Worm (Caenorhabditis elegans) whole organism, L1 larva: ENCODE data around the gene rbm-42.

Source experiments
- C16A3.4 ChIP-seq: fragments of 150-350 bp; optimal IDR thresholded peaks from 2 replicates; lab custom pipeline; 2014; ENCODE audit warnings: missing biosample characterization, missing genetic modification characterization
- C34B4.2 ChIP-seq: sonication (generic microtip); optimal IDR thresholded peaks from 2 replicates; lab custom pipeline; 2017; ENCODE audit warnings: mild to moderate bottlenecking, missing genetic modification characterization, missing compliant biosample characterization
- aly-2 ChIP-seq: fragments of 150-350 bp; optimal IDR thresholded peaks from 2 replicates; lab custom pipeline; 2014; ENCODE audit warnings: missing biosample characterization, missing genetic modification characterization
- ceh-8 ChIP-seq: fragments of 200-800 bp; sonication (Bioruptor generic); optimal IDR thresholded peaks from 2 replicates; lab custom pipeline; 2018; ENCODE audit warnings: mild to moderate bottlenecking, missing genetic modification characterization, moderate library complexity, missing compliant biosample characterization
- ceh-88 ChIP-seq: fragments of 200-800 bp; sonication (Bioruptor generic); IDR thresholded peaks from 2 replicates; pipeline ENCODE4 v1.3.6; 2022; ENCODE audit warnings: missing genetic modification characterization, missing compliant biosample characterization
- ceh-90 ChIP-seq: sonication (generic microtip); optimal IDR thresholded peaks from 2 replicates; lab custom pipeline; 2016; ENCODE audit warnings: missing genetic modification characterization, missing compliant biosample characterization
- ces-1 ChIP-seq: fragments of 150-350 bp; optimal IDR thresholded peaks from 2 replicates; lab custom pipeline; 2014; ENCODE audit warnings: missing biosample characterization, missing genetic modification reagents, missing genetic modification characterization
- dpl-1 ChIP-seq, 3 experiments: fragments of 150-350 bp in 2 of 3; sonication (generic microtip) in 1 of 3; optimal IDR thresholded peaks; 2 replicates each; lab custom pipeline; 2014 to 2017; ENCODE audit warnings: missing biosample characterization in 3 of 3, missing genetic modification characterization in 3 of 3, missing genetic modification reagents in 3 of 3
- efl-1 ChIP-seq, 4 experiments: fragments of 150-350 bp; optimal IDR thresholded peaks in 3 of 4; peaks in 1 of 4; 1 replicate in 1 of 4; 2 replicates in 3 of 4; lab custom pipeline; 2014; ENCODE audit warnings: missing biosample characterization in 2 of 4, missing genetic modification characterization in 2 of 4, missing genetic modification reagents in 2 of 4
- egl-13 ChIP-seq: sonication (generic microtip); optimal IDR thresholded peaks from 2 replicates; lab custom pipeline; 2016; ENCODE audit warnings: missing genotype, missing genetic modification reagents, missing genetic modification characterization, missing compliant biosample characterization
- egl-27 ChIP-seq, 2 experiments: fragments of 150-350 bp in 1 of 2; sonication (generic microtip); optimal IDR thresholded peaks; 3 replicates each; lab custom pipeline; 2017 to 2018; ENCODE audit warnings: missing biosample characterization in 2 of 2, missing genetic modification characterization in 2 of 2, missing genetic modification reagents in 2 of 2
- fkh-4 ChIP-seq: sonication (generic microtip); optimal IDR thresholded peaks from 2 replicates; lab custom pipeline; 2016; ENCODE audit warnings: missing compliant biosample characterization, missing genetic modification characterization, borderline replicate concordance
- fos-1 ChIP-seq: fragments of 150-350 bp; optimal IDR thresholded peaks from 2 replicates; lab custom pipeline; 2014; ENCODE audit warnings: missing biosample characterization, missing genetic modification characterization
- grh-1 ChIP-seq: fragments of 200-800 bp; sonication (Bioruptor generic); IDR thresholded peaks from 2 replicates; pipeline ENCODE4 v1.3.6; 2022; ENCODE audit warnings: missing genetic modification reagents, missing genetic modification characterization, missing compliant biosample characterization
- hlh-17 ChIP-seq: fragments of 200-800 bp; sonication (Bioruptor generic); optimal IDR thresholded peaks from 2 replicates; lab custom pipeline; 2018; ENCODE audit warnings: missing genetic modification characterization, mild to moderate bottlenecking, missing compliant biosample characterization, moderate library complexity, borderline replicate concordance
- hlh-4 ChIP-seq: sonication (generic microtip); optimal IDR thresholded peaks from 2 replicates; lab custom pipeline; 2016; ENCODE audit warnings: mild to moderate bottlenecking, missing genetic modification characterization, missing compliant biosample characterization
- isw-1 ChIP-seq: fragments of 200-800 bp; sonication (Bioruptor generic); IDR thresholded peaks from 2 replicates; pipeline ENCODE4 v1.3.6; 2022; ENCODE audit warnings: missing genetic modification characterization, missing compliant biosample characterization
- jun-1 ChIP-seq: fragments of 150-350 bp; optimal IDR thresholded peaks from 2 replicates; lab custom pipeline; 2014; ENCODE audit warnings: missing biosample characterization, missing genetic modification reagents, missing genetic modification characterization
- lin-13 ChIP-seq: fragments of 150-350 bp; optimal IDR thresholded peaks from 2 replicates; lab custom pipeline; 2014; ENCODE audit warnings: missing biosample characterization, missing genetic modification reagents, missing genetic modification characterization
- lin-35 ChIP-seq, 2 experiments: fragments of 150-350 bp; optimal IDR thresholded peaks; 2 replicates each; lab custom pipeline; 2014; ENCODE audit warnings: missing biosample characterization in 2 of 2, missing genetic modification characterization in 2 of 2, missing genetic modification reagents in 2 of 2
- mab-9 ChIP-seq: fragments of 200-800 bp; sonication (Bioruptor generic); IDR thresholded peaks from 2 replicates; pipeline ENCODE4 v1.3.6; 2022; ENCODE audit warnings: missing genetic modification reagents, missing genetic modification characterization, missing compliant biosample characterization
- nhr-12 ChIP-seq: sonication (generic microtip); optimal IDR thresholded peaks from 2 replicates; lab custom pipeline; 2017; ENCODE audit warnings: missing biosample characterization, missing genetic modification characterization
- nhr-19 ChIP-seq: fragments of 200-800 bp; sonication (Bioruptor generic); conservative IDR thresholded peaks from 2 replicates; pipeline ENCODE4 v1.3.6; 2022; ENCODE audit warnings: missing genetic modification characterization, missing compliant biosample characterization
- nhr-20 ChIP-seq: sonication (generic microtip); optimal IDR thresholded peaks from 2 replicates; lab custom pipeline; 2016; ENCODE audit warnings: mild to moderate bottlenecking, missing genetic modification characterization, missing compliant biosample characterization
- nhr-28 ChIP-seq: fragments of 150-350 bp; optimal IDR thresholded peaks from 2 replicates; lab custom pipeline; 2014; ENCODE audit warnings: missing biosample characterization, missing genetic modification characterization
- nhr-71 ChIP-seq: sonication (generic microtip); optimal IDR thresholded peaks from 2 replicates; lab custom pipeline; 2016; ENCODE audit warnings: mild to moderate bottlenecking, missing genetic modification characterization, moderate library complexity, missing compliant biosample characterization
- nhr-76 ChIP-seq: sonication (generic microtip); optimal IDR thresholded peaks from 2 replicates; lab custom pipeline; 2017; ENCODE audit warnings: missing biosample characterization, missing genetic modification characterization
- nhr-84 ChIP-seq: sonication (generic microtip); optimal IDR thresholded peaks from 2 replicates; lab custom pipeline; 2017; ENCODE audit warnings: missing biosample characterization, missing genetic modification characterization
- nhr-85 ChIP-seq: sonication (generic microtip); peaks from one replicate; lab custom pipeline; 2016; ENCODE audit warnings: missing genetic modification characterization, inconsistent platforms, missing compliant biosample characterization
- pag-3 ChIP-seq: sonication (generic microtip); optimal IDR thresholded peaks from 2 replicates; lab custom pipeline; 2017; ENCODE audit warnings: missing genetic modification characterization, mild to moderate bottlenecking, missing compliant biosample characterization, antibody characterized with exemption, borderline replicate concordance; ENCODE audit not compliant: insufficient read depth
- sox-4 ChIP-seq: sonication (generic microtip); optimal IDR thresholded peaks from 2 replicates; lab custom pipeline; 2016; ENCODE audit warnings: missing genetic modification characterization, missing compliant biosample characterization
- sptf-1 ChIP-seq: fragments of 150-350 bp; optimal IDR thresholded peaks from 2 replicates; lab custom pipeline; 2014; ENCODE audit warnings: missing biosample characterization, missing genetic modification characterization
- sup-37 ChIP-seq: fragments of 200-800 bp; sonication (Bioruptor generic); optimal IDR thresholded peaks from 2 replicates; lab custom pipeline; 2018; ENCODE audit warnings: mild to moderate bottlenecking, missing genetic modification characterization, missing compliant biosample characterization
- swsn-7 ChIP-seq: sonication (generic microtip); optimal IDR thresholded peaks from 2 replicates; lab custom pipeline; 2016; ENCODE audit warnings: missing genetic modification characterization, missing compliant biosample characterization
- tlp-1 ChIP-seq: fragments of 150-350 bp; optimal IDR thresholded peaks from 2 replicates; lab custom pipeline; 2014; ENCODE audit warnings: missing biosample characterization, missing genetic modification characterization
- unc-86 ChIP-seq: sonication (generic microtip); optimal IDR thresholded peaks from 2 replicates; lab custom pipeline; 2016; ENCODE audit warnings: missing genetic modification characterization, missing compliant biosample characterization
- vab-15 ChIP-seq: sonication (generic microtip); optimal IDR thresholded peaks from 2 replicates; lab custom pipeline; 2017; ENCODE audit warnings: missing genotype, mild to moderate bottlenecking, missing genetic modification characterization, missing compliant biosample characterization
- zag-1 ChIP-seq: fragments of 150-350 bp; optimal IDR thresholded peaks from 2 replicates; lab custom pipeline; 2014; ENCODE audit warnings: missing biosample characterization, missing genetic modification characterization
- zip-4 ChIP-seq: fragments of 200-800 bp; sonication (Bioruptor generic); optimal IDR thresholded peaks from 2 replicates; lab custom pipeline; 2018; ENCODE audit warnings: mild to moderate bottlenecking, missing genetic modification characterization, moderate library complexity, missing compliant biosample characterization
- ztf-4 ChIP-seq: fragments of 150-350 bp; optimal IDR thresholded peaks from 2 replicates; lab custom pipeline; 2014; ENCODE audit warnings: missing biosample characterization, missing genetic modification characterization

Gene rbm-42

DNA sequence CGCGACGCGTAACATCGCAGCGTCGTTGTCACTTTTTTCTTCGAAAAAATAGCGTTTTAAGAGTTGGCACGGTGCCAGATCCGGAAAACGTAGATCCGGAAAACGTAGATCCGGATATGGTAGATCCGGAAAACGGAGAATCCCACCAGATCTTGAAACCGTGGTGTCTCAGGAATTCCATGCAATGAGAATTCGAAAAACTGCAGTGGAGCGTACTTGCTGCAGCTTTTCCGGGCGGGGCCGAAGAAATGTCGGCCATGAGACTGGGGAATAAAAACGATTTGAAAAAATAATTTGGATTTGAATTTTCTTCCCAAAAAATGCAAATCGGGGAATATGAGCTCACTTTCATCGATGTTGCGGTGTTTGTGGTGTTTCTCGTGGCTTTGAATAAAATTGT lies 19.4 kb upstream of the rbm-42 start, which contains the start of gene K10D2.5 (continued):
- peak; percentile 97 for TF ChIP-seq nhr-71
- TF ChIP-seq aly-2 (tag; lab: Kevin White, UChicago) = peak; percentile 65
- peak; percentile 83 for TF ChIP-seq grh-1 (GFP tag; lab: Robert Waterston, UW)
- TF ChIP-seq nhr-85 (tag; lab: Kevin White, UChicago) = peak; percentile 95
- peak; percentile 97 for TF ChIP-seq vab-15 (tag; lab: Kevin White, UChicago)
- no peak for TF ChIP-seq sptf-1 (tag; lab: Kevin White, UChicago)
- TF ChIP-seq sup-37 (GFP tag; lab: Kevin White, UChicago) = peak; percentile 72
- peak; percentile 92 for TF ChIP-seq fkh-4 (tag; lab: Kevin White, UChicago)
- TF ChIP-seq ceh-90 (tag; lab: Kevin White, UChicago) = peak; percentile 94
- TF ChIP-seq lin-35 (GFP tag; optimal IDR thresholded peaks at IDR 0.05; lab: Kevin White, UChicago) = peak; percentile 87 to 92
- TF ChIP-seq C34B4.2 (tag; lab: Kevin White, UChicago) = no peak
- peak; percentile 95 for TF ChIP-seq lin-13 (GFP tag; lab: Kevin White, UChicago)
- peak; percentile 92 to 94 for TF ChIP-seq efl-1 (optimal IDR thresholded peaks at IDR 0.05; lab: Kevin White, UChicago)
- peak; percentile 87 to 98 for TF ChIP-seq efl-1 (GFP tag; optimal IDR thresholded peaks at IDR 0.05 in 1 of 2; lab: Kevin White, UChicago)
- TF ChIP-seq nhr-76 (tag; lab: Kevin White, UChicago) = no peak
- no peak for TF ChIP-seq nhr-12 (tag; lab: Kevin White, UChicago)
- TF ChIP-seq nhr-28 (tag; lab: Kevin White, UChicago) = no peak
- peak; percentile 50 for TF ChIP-seq zip-4 (GFP tag; lab: Kevin White, UChicago)
- peak; percentile 14 for TF ChIP-seq zag-1 (tag; lab: Kevin White, UChicago)
- TF ChIP-seq ceh-88 (GFP tag; lab: Robert Waterston, UW) = peak; percentile 81
- peak; percentile 95 for TF ChIP-seq nhr-19 (GFP tag; lab: Robert Waterston, UW)
- TF ChIP-seq sox-4 = peak; percentile 91
- peak; percentile 94 for TF ChIP-seq mab-9
- peak; percentile 50 for TF ChIP-seq ceh-8 (GFP tag; lab: Kevin White, UChicago)
- TF ChIP-seq C16A3.4 (tag; lab: Kevin White, UChicago) = peak; percentile 94
- TF ChIP-seq hlh-4 (tag; lab: Kevin White, UChicago) = no peak
- TF ChIP-seq jun-1 (tag; lab: Kevin White, UChicago) = peak; percentile 79
- TF ChIP-seq isw-1 (GFP tag; lab: Robert Waterston, UW) = peak; percentile 97
- TF ChIP-seq hlh-17 (GFP tag; lab: Kevin White, UChicago) = peak; percentile 56
- peak; percentile 82 for TF ChIP-seq fos-1 (tag; lab: Kevin White, UChicago)
- no peak for TF ChIP-seq nhr-84 (tag; lab: Kevin White, UChicago)
- TF ChIP-seq nhr-20 (tag; lab: Kevin White, UChicago) = peak; percentile 94

DNA sequence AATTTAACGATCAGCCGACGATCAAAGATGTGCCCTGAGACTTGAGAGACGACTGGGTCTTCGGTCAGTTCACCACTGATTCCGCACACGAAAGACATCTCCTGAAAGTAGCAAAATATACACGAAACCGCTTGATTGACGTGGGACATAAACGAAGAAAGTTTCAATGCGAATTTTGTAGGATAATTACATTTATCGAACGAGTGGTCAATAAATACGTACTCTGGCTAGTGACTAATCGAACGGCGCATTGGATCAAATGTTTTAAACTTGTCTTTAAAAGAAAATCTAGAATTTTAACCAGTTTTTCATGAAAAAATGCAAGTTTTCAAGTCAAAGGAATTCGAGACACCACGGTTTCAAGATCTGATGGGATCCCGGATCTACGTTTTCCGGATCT lies 18.9 kb upstream of the rbm-42 start, which contains the start of gene prp-19:
Gene prp-19, minus strand, starts transcription at position 101 of the 400 bp plus-strand sequence.
- TF ChIP-seq tlp-1 (tag; lab: Kevin White, UChicago) (no peak), egl-13 (tag; lab: Kevin White, UChicago) (no peak), dpl-1 (GFP tag; optimal IDR thresholded peaks at IDR 0.05; lab: Kevin White, UChicago) (no peak), jun-1 (tag; lab: Kevin White, UChicago) (no peak), pag-3 (no peak)

DNA sequence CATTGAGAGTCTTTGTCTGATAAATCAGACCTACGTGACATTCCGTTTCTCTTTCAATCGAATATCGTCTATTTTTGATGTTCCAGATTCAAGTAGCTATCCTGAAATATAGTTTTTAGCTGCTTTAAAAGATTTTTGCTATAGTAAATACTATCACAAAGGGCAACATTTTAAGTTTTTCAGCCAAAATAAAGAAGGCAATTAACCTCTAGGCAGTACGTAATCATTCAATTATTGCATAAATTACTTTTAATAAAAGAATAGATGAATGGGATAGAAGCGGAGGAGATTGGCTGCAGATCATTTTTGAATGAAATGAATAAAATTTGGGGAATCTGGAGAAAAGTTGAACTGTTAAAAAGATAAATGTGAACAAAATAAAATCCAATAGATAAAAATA lies 16.7 kb upstream of the rbm-42 start, which contains the start of gene ulp-1:
Gene ulp-1, minus strand, starts transcription at position 101 of the 400 bp plus-strand sequence.
- TF ChIP-seq sptf-1 (tag; lab: Kevin White, UChicago) (no peak), mab-9 (no peak), ces-1 (GFP tag; lab: Kevin White, UChicago) (no peak), egl-27 (tag; optimal IDR thresholded peaks at IDR 0.05; lab: Kevin White, UChicago) (no peak), tlp-1 (tag; lab: Kevin White, UChicago) (no peak), ztf-4 (tag; lab: Kevin White, UChicago) (no peak), zag-1 (tag; lab: Kevin White, UChicago) (no peak), unc-86 (tag; lab: Kevin White, UChicago) (no peak), swsn-7 (tag; lab: Kevin White, UChicago) (no peak)
